Fruit fly (Drosophila melanogaster): ENCODE measurements around the gene jus.

jus gene

DNA sequence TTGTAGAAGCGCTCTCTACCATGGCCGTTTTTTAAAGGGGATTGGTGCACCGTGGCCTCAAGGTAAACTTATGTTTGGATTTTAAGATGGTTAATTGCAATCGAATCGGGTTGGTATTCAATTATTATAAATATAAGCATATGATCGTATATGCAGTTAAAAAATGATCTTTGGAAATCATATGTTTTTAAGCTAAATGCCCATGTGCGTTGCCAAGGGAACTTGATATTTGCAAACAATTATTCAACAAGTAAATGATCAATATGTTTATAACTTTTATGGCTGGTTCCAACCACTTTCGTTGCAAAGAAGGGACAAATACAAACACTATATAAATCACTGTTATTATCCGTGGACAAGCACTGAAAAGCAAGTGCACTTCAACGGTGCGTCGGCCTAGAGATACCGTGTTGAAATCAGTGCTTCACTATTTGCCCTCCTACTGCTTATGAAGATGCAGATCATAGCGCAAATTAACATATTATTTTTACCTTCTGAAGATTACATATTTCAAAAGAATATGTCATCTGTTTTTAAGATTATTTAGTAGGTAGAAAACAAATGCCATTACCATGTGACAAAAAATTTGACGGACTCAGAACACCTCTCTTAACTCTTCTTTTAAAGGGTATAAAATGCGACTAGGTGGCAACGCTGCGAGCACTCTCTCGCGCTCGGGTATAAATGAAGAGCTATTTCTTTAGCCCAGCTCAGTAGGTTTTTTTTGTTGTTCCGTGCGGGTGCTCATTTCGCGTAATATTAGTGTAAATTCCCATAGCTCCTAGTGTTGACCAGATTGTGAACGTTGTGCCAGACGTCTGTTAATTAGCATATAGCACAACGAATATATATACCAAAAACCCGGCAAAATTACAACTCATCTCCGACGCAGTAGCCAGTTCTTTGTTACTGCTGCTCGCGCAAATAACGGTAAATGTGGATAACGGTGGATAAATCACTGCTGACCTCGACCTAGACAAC lies 37.1 kb downstream of the jus start, which contains the start of gene rdog (continued):
- peak in 1 of 2 experiments; percentile 85 for TF ChIP-seq ss (GFP tag; optimal IDR thresholded peaks at IDR 0.05)
- no peak for TF ChIP-seq CG9139 (GFP tag; optimal IDR thresholded peaks at IDR 0.05)
- peak; percentile 93 for TF ChIP-seq esn (GFP tag; optimal IDR thresholded peaks at IDR 0.05)
- TF ChIP-seq CG3032 (tag; optimal IDR thresholded peaks at IDR 0.05): peak; percentile 59
- no peak for TF ChIP-seq Eip93F (GFP tag; optimal IDR thresholded peaks at IDR 0.05)
- TF ChIP-seq CG6792 (GFP tag; optimal IDR thresholded peaks at IDR 0.05): peak; percentile 88
- peak; percentile 88 for TF ChIP-seq CG31627 (GFP tag; optimal IDR thresholded peaks at IDR 0.05)
- TF ChIP-seq Hr38 (GFP tag; optimal IDR thresholded peaks at IDR 0.05): no peak
- TF ChIP-seq Blimp-1 (GFP tag; optimal IDR thresholded peaks at IDR 0.05): peak; percentile 64
- TF ChIP-seq CG34406 (GFP tag; optimal IDR thresholded peaks at IDR 0.05): peak; percentile 78
- TF ChIP-seq achi (GFP tag; optimal IDR thresholded peaks at IDR 0.05): peak; percentile 82
- TF ChIP-seq Sox102F (GFP tag; optimal IDR thresholded peaks at IDR 0.05): peak; percentile 90
- peak; percentile 46 for TF ChIP-seq Gug (GFP tag; IDR thresholded peaks at IDR 0.05)
- TF ChIP-seq CG15336 (GFP tag; IDR thresholded peaks at IDR 0.05): peak; percentile 73
- TF ChIP-seq pdm3 (GFP tag; optimal IDR thresholded peaks at IDR 0.05): peak; percentile 85
- peak; percentile 50 for TF ChIP-seq CG7368 (GFP tag; optimal IDR thresholded peaks at IDR 0.05)
- TF ChIP-seq fd85E (GFP tag; optimal IDR thresholded peaks at IDR 0.05): no peak
- peak; percentile 65 for TF ChIP-seq CG16779 (tag; optimal IDR thresholded peaks at IDR 0.05)
- TF ChIP-seq CG8319 (GFP tag; optimal IDR thresholded peaks at IDR 0.05): peak; percentile 86
- peak; percentile 52 for TF ChIP-seq Ets96B (tag; optimal IDR thresholded peaks at IDR 0.05)
- TF ChIP-seq CG11294 (GFP tag; IDR thresholded peaks at IDR 0.05): no peak
- peak; percentile 78 for TF ChIP-seq Ets21C (GFP tag; optimal IDR thresholded peaks at IDR 0.05)
- peak; percentile 75 for TF ChIP-seq svp (GFP tag)
- peak; percentile 83 for TF ChIP-seq OdsH (GFP tag; optimal IDR thresholded peaks at IDR 0.05)
- TF ChIP-seq Lpt (GFP tag; optimal IDR thresholded peaks at IDR 0.05): peak; percentile 41
- peak; percentile 89 for TF ChIP-seq Hr39 (GFP tag; optimal IDR thresholded peaks at IDR 0.05)
- TF ChIP-seq CG11762 (GFP tag; optimal IDR thresholded peaks at IDR 0.05; ENCODE audit: insufficient read depth): peak; percentile 74
- peak; percentile 87 for TF ChIP-seq CG3919 (GFP tag; optimal IDR thresholded peaks at IDR 0.05)
- TF ChIP-seq CG8632 (GFP tag; optimal IDR thresholded peaks at IDR 0.05): peak; percentile 81
- TF ChIP-seq vri (GFP tag; optimal IDR thresholded peaks at IDR 0.05): peak; percentile 74
- peak; percentile 67 for TF ChIP-seq CG6276 (GFP tag; optimal IDR thresholded peaks at IDR 0.05)
- no peak for TF ChIP-seq CG4318 (GFP tag; optimal IDR thresholded peaks at IDR 0.05)
- peak; percentile 56 for TF ChIP-seq dac (GFP tag; optimal IDR thresholded peaks at IDR 0.05)
- TF ChIP-seq CG6163 (GFP tag; IDR thresholded peaks at IDR 0.05): no peak

DNA sequence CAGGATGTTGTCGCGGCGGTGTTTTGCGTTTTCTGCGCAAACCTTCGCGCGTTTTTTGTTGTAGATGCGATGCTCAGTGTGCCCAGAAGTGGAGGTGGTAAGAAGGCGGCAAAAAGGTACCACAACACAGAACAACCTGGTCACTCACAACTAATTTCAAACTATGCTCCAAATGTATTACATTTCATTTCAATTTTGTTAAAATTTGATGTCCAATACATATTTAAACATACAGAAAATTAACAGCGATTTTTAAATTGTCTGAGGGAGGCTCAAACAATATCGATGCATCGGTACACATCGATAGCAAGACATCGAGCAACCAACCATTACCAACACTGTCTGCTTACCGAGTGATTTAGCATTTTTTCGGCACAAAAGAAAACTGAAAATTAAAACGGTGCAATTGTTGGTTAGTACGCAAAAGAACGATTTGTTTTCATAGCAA lies 41.6 kb downstream of the jus start, which contains the start of the genes Slbp and Rpn2:
Gene Slbp, minus strand, starts transcription at position 70 of the 448 bp plus-strand sequence.
Gene Rpn2, plus strand, starts transcription at position 328 of the 448 bp plus-strand sequence.
- no peak for TF ChIP-seq CG15336 (GFP tag; IDR thresholded peaks at IDR 0.05)
- peak; percentile 64 for TF ChIP-seq esn (GFP tag; optimal IDR thresholded peaks at IDR 0.05)
- peak; percentile 15 for TF ChIP-seq Hr39 (GFP tag; optimal IDR thresholded peaks at IDR 0.05)
- no peak for TF ChIP-seq CG11294 (GFP tag; IDR thresholded peaks at IDR 0.05)
- peak; percentile 81 for TF ChIP-seq Sox14 (GFP tag; optimal IDR thresholded peaks at IDR 0.05)
- peak; percentile 37 for TF ChIP-seq cyc (GFP tag; optimal IDR thresholded peaks at IDR 0.05)
- TF ChIP-seq pdm3 (GFP tag; optimal IDR thresholded peaks at IDR 0.05): no peak
- TF ChIP-seq CG7368 (GFP tag; optimal IDR thresholded peaks at IDR 0.05): no peak
- peak; percentile 49 for TF ChIP-seq lz (GFP tag; optimal IDR thresholded peaks at IDR 0.05)
- peak; percentile 32 for TF ChIP-seq CG3919 (GFP tag; optimal IDR thresholded peaks at IDR 0.05)
- peak; percentile 29 for TF ChIP-seq Ets96B (tag; optimal IDR thresholded peaks at IDR 0.05)
- no peak for TF ChIP-seq Sox102F (GFP tag; optimal IDR thresholded peaks at IDR 0.05)
- TF ChIP-seq CG6792 (GFP tag; optimal IDR thresholded peaks at IDR 0.05): peak; percentile 23
- TF ChIP-seq net (GFP tag; optimal IDR thresholded peaks at IDR 0.05): no peak
- no peak for TF ChIP-seq Met (GFP tag; optimal IDR thresholded peaks at IDR 0.05)
- peak; percentile 25 for TF ChIP-seq CG3032 (tag; optimal IDR thresholded peaks at IDR 0.05)
- TF ChIP-seq achi (GFP tag; optimal IDR thresholded peaks at IDR 0.05): peak; percentile 19
- no peak for TF ChIP-seq CG16779 (tag; optimal IDR thresholded peaks at IDR 0.05)
- peak; percentile 32 for TF ChIP-seq Eip75B (GFP tag; optimal IDR thresholded peaks at IDR 0.05)
- peak in 1 of 2 experiments; percentile 13 for TF ChIP-seq ss (GFP tag; optimal IDR thresholded peaks at IDR 0.05)
- peak; percentile 17 for TF ChIP-seq CG11902 (GFP tag; optimal IDR thresholded peaks at IDR 0.05)
- no peak for TF ChIP-seq Ets21C (GFP tag; optimal IDR thresholded peaks at IDR 0.05)
- TF ChIP-seq Blimp-1 (GFP tag; optimal IDR thresholded peaks at IDR 0.05): no peak
- no peak for TF ChIP-seq CG34406 (GFP tag; optimal IDR thresholded peaks at IDR 0.05)
- no peak for TF ChIP-seq CG8119 (GFP tag; IDR thresholded peaks at IDR 0.05)
- TF ChIP-seq topi (GFP tag; optimal IDR thresholded peaks at IDR 0.05): peak; percentile 21
- no peak for TF ChIP-seq Gug (GFP tag; IDR thresholded peaks at IDR 0.05)
- peak; percentile 13 for TF ChIP-seq CG31627 (GFP tag; optimal IDR thresholded peaks at IDR 0.05)
- TF ChIP-seq Lpt (GFP tag; optimal IDR thresholded peaks at IDR 0.05): no peak
- TF ChIP-seq fkh (GFP tag; optimal IDR thresholded peaks at IDR 0.05): peak; percentile 22
- peak; percentile 1 for TF ChIP-seq CG1621 (tag; optimal IDR thresholded peaks at IDR 0.05)
- peak; percentile 44 for TF ChIP-seq Eip78C (GFP tag)

Measured in whole organism, prepupa.